Worm (Caenorhabditis elegans) whole organism, late embryonic: ENCODE measurements around the gene cyp-34A8.

Source experiments
- F13H6.1 ChIP-seq: sonication (generic microtip); optimal IDR thresholded peaks from 2 replicates; lab custom pipeline; 2016; ENCODE audit warnings: missing genetic modification characterization, missing compliant biosample characterization
- ama-1 ChIP-seq: fragments of 150-350 bp; optimal IDR thresholded peaks from 2 replicates; lab custom pipeline; 2014
- ceh-2 ChIP-seq: sonication (generic microtip); optimal IDR thresholded peaks from 2 replicates; lab custom pipeline; 2016; ENCODE audit warnings: missing genotype, missing genetic modification characterization, missing compliant biosample characterization
- ceh-6 ChIP-seq: fragments of 200-800 bp; sonication (Bioruptor generic); optimal IDR thresholded peaks from 2 replicates; lab custom pipeline; 2018; ENCODE audit warnings: mild to moderate bottlenecking, missing genetic modification characterization, missing compliant biosample characterization
- elt-4 ChIP-seq: sonication (generic microtip); optimal IDR thresholded peaks from 2 replicates; lab custom pipeline; 2016; ENCODE audit warnings: missing genetic modification characterization, missing compliant biosample characterization
- eyg-1 ChIP-seq: sonication (generic microtip); optimal IDR thresholded peaks from 2 replicates; lab custom pipeline; 2016; ENCODE audit warnings: missing genotype, missing genetic modification characterization, missing compliant biosample characterization
- hlh-30 ChIP-seq: sonication (generic microtip); optimal IDR thresholded peaks from 2 replicates; lab custom pipeline; 2017; ENCODE audit warnings: antibody characterized with exemption, missing genetic modification characterization, missing compliant biosample characterization; ENCODE audit not compliant: insufficient read depth
- nhr-11 ChIP-seq: fragments of 150-350 bp; optimal IDR thresholded peaks from 2 replicates; lab custom pipeline; 2014; ENCODE audit warnings: missing biosample characterization, missing genetic modification characterization
- rnt-1 ChIP-seq: sonication (generic microtip); optimal IDR thresholded peaks from 2 replicates; lab custom pipeline; 2016; ENCODE audit warnings: missing genetic modification characterization, missing compliant biosample characterization
- syd-9 ChIP-seq: sonication (generic microtip); optimal IDR thresholded peaks from 2 replicates; lab custom pipeline; 2016; ENCODE audit warnings: mild to moderate bottlenecking, missing genetic modification characterization, moderate library complexity, missing compliant biosample characterization
- tbx-7 ChIP-seq: sonication (generic microtip); optimal IDR thresholded peaks from 2 replicates; lab custom pipeline; 2016; ENCODE audit warnings: missing genotype, missing genetic modification characterization, missing compliant biosample characterization
- unc-55 ChIP-seq: sonication (generic microtip); optimal IDR thresholded peaks from 2 replicates; lab custom pipeline; 2017; ENCODE audit warnings: missing biosample characterization, missing genetic modification reagents, missing genetic modification characterization

ce11 chrV:3972846-3973245 is 5.2 kb upstream of the cyp-34A8 start, which contains the start of gene cyp-34A10:
- no peak for TF ChIP-seq ceh-2
- TF ChIP-seq F13H6.1 (tag; lab: Kevin White, UChicago) = no peak
- TF ChIP-seq tbx-7 = no peak
- TF ChIP-seq nhr-11 (tag; lab: Kevin White, UChicago) = no peak
- TF ChIP-seq rnt-1 (tag; lab: Kevin White, UChicago) = no peak
- no peak for TF ChIP-seq eyg-1 (tag; lab: Kevin White, UChicago)
- TF ChIP-seq hlh-30 (tag; lab: Kevin White, UChicago) = no peak
- no peak for TF ChIP-seq ceh-6 (GFP tag; lab: Kevin White, UChicago)
- TF ChIP-seq syd-9 (tag; lab: Kevin White, UChicago) = no peak
- no peak for TF ChIP-seq unc-55 (GFP tag; lab: Kevin White, UChicago)
- no peak for TF ChIP-seq ama-1
- TF ChIP-seq elt-4 (tag; lab: Kevin White, UChicago) = no peak
